Fruit fly (Drosophila melanogaster) whole organism, embryonic: ENCODE measurements around the gene uncNacbeta.

Experiments
- CG11398 ChIP-seq: fragments of 200-800 bp; sonication (Bioruptor generic); optimal IDR thresholded peaks from 2 replicates; lab custom pipeline; 2016; ENCODE audit warnings: missing biosample characterization, missing genetic modification characterization
- CG11695 ChIP-seq: fragments of 200-800 bp; sonication (Bioruptor generic); IDR thresholded peaks from 3 replicates; pipeline ENCODE4 v1.3.6; 2022; ENCODE audit warnings: missing biosample characterization, missing genetic modification characterization
- CG11723 ChIP-seq: fragments of 200-800 bp; sonication (Bioruptor generic); optimal IDR thresholded peaks from 2 replicates; lab custom pipeline; 2017; ENCODE audit warnings: missing biosample characterization, mild to moderate bottlenecking, missing genetic modification characterization
- CG13424 ChIP-seq: fragments of 200-800 bp; sonication (Bioruptor generic); optimal IDR thresholded peaks from 2 replicates; lab custom pipeline; 2019; ENCODE audit warnings: missing biosample characterization, mild to moderate bottlenecking, missing genetic modification characterization, moderate library complexity
- CG14014 ChIP-seq: fragments of 200-800 bp; sonication (Bioruptor generic); IDR thresholded peaks from 2 replicates; pipeline ENCODE4 v1.3.6; 2022; ENCODE audit warnings: missing biosample characterization, missing genetic modification characterization
- CG15514 ChIP-seq: fragments of 200-800 bp; sonication (Bioruptor generic); optimal IDR thresholded peaks from 3 replicates; lab custom pipeline; 2017; ENCODE audit warnings: missing biosample characterization, missing genetic modification characterization, mild to moderate bottlenecking, moderate library complexity, missing genetic modification reagents
- CG15696 ChIP-seq: fragments of 200-800 bp; sonication (Bioruptor generic); optimal IDR thresholded peaks from 2 replicates; lab custom pipeline; 2019; ENCODE audit warnings: missing biosample characterization, mild to moderate bottlenecking, missing genetic modification characterization, moderate library complexity
- CG16863 ChIP-seq: fragments of 200-800 bp; sonication (Bioruptor generic); optimal IDR thresholded peaks from 3 replicates; lab custom pipeline; 2016; ENCODE audit warnings: missing biosample characterization, missing genetic modification characterization
- CG17328 ChIP-seq: fragments of 200-800 bp; sonication (Bioruptor generic); IDR thresholded peaks from 2 replicates; pipeline ENCODE4 v1.3.6; 2022; ENCODE audit warnings: missing biosample characterization, missing genetic modification characterization
- CG1832 ChIP-seq: fragments of 200-800 bp; sonication (Bioruptor generic); optimal IDR thresholded peaks from 2 replicates; lab custom pipeline; 2017; ENCODE audit warnings: missing biosample characterization, mild to moderate bottlenecking, missing genetic modification characterization, inconsistent platforms
- CG18476 ChIP-seq: fragments of 200-800 bp; sonication (Bioruptor generic); optimal IDR thresholded peaks from 2 replicates; lab custom pipeline; 2016; ENCODE audit warnings: missing biosample characterization, mild to moderate bottlenecking, missing genetic modification characterization
- CG2199 ChIP-seq: fragments of 200-800 bp; sonication (Bioruptor generic); IDR thresholded peaks from 3 replicates; pipeline ENCODE4 v1.3.6; 2022; ENCODE audit warnings: missing biosample characterization, missing genetic modification characterization
- CG2202 ChIP-seq: fragments of 200-800 bp; sonication (Bioruptor generic); optimal IDR thresholded peaks from 2 replicates; lab custom pipeline; 2018; ENCODE audit warnings: missing biosample characterization, mild to moderate bottlenecking, missing genetic modification characterization
- CG31224 ChIP-seq: fragments of 200-800 bp; sonication (Bioruptor generic); IDR thresholded peaks from 2 replicates; pipeline ENCODE4 v1.3.6; 2022; ENCODE audit warnings: missing biosample characterization, missing genetic modification characterization
- CG31388 ChIP-seq: fragments of 200-800 bp; sonication (Bioruptor generic); optimal IDR thresholded peaks from 2 replicates; lab custom pipeline; 2016; ENCODE audit warnings: missing biosample characterization, missing genetic modification characterization
- CG32772 ChIP-seq: fragments of 200-800 bp; sonication (Bioruptor generic); IDR thresholded peaks from 2 replicates; pipeline ENCODE4 v1.3.6; 2022; ENCODE audit warnings: missing biosample characterization, missing genetic modification characterization
- CG33557 ChIP-seq: fragments of 200-800 bp; sonication (Bioruptor generic); optimal IDR thresholded peaks from 2 replicates; lab custom pipeline; 2019; ENCODE audit warnings: missing biosample characterization, mild to moderate bottlenecking, missing genetic modification characterization, moderate library complexity
- CG34422 ChIP-seq: fragments of 200-800 bp; sonication (Bioruptor generic); IDR thresholded peaks from 3 replicates; pipeline ENCODE4 v1.3.6; 2022; ENCODE audit warnings: missing biosample characterization, missing genetic modification characterization
- CG3838 ChIP-seq: fragments of 200-800 bp; sonication (Bioruptor generic); optimal IDR thresholded peaks from 3 replicates; lab custom pipeline; 2016; ENCODE audit warnings: missing biosample characterization, missing genetic modification characterization
- CG4360 ChIP-seq: fragments of 200-800 bp; sonication (Bioruptor generic); IDR thresholded peaks from 2 replicates; pipeline ENCODE4 v1.3.6; 2022; ENCODE audit warnings: missing biosample characterization, missing genetic modification characterization
- CG4730 ChIP-seq: fragments of 200-800 bp; sonication (Bioruptor generic); IDR thresholded peaks from 2 replicates; pipeline ENCODE4 v1.3.6; 2022; ENCODE audit warnings: missing biosample characterization, missing genetic modification characterization
- CG9797 ChIP-seq: fragments of 200-800 bp; sonication (Bioruptor generic); optimal IDR thresholded peaks from 3 replicates; lab custom pipeline; 2018; ENCODE audit warnings: missing biosample characterization, mild to moderate bottlenecking, missing genetic modification characterization
- CG9817 ChIP-seq: fragments of 200-800 bp; sonication (Bioruptor generic); optimal IDR thresholded peaks from 2 replicates; lab custom pipeline; 2018; ENCODE audit warnings: missing biosample characterization, mild to moderate bottlenecking, missing genetic modification characterization, moderate library complexity
- CoRest ChIP-seq: fragments of 200-800 bp; sonication (Bioruptor generic); optimal IDR thresholded peaks from 3 replicates; lab custom pipeline; 2018; ENCODE audit warnings: missing biosample characterization, mild to moderate bottlenecking, missing genetic modification characterization, moderate library complexity
- Deaf1 ChIP-seq: fragments of 200-800 bp; optimal IDR thresholded peaks from 3 replicates; lab custom pipeline; 2019; ENCODE audit warnings: missing biosample characterization, mild to moderate bottlenecking, missing genetic modification characterization, moderate library complexity
- Doc3 ChIP-seq: fragments of 200-800 bp; sonication (Bioruptor generic); IDR thresholded peaks from 3 replicates; pipeline ENCODE4 v1.3.6; 2022; ENCODE audit warnings: missing biosample characterization, missing genetic modification characterization; ENCODE audit not compliant: partially characterized antibody
- Hr78 ChIP-seq, 2 experiments: fragments of 200-800 bp in 1 of 2; fragments of >200 bp in 1 of 2; sonication (Bioruptor generic) in 1 of 2; optimal IDR thresholded peaks; 2 replicates each; lab custom pipeline; 2017 to 2019; ENCODE audit warnings: missing biosample characterization in 2 of 2, missing genetic modification characterization in 2 of 2, mild to moderate bottlenecking in 1 of 2, moderate library complexity in 1 of 2
- Lhr ChIP-seq: fragments of 200-800 bp; sonication (Bioruptor generic); optimal IDR thresholded peaks from 3 replicates; lab custom pipeline; 2017; ENCODE audit warnings: mild to moderate bottlenecking, missing biosample characterization, missing genetic modification reagents, missing genetic modification characterization
- Myb ChIP-seq: fragments of 200-800 bp; sonication (Bioruptor generic); optimal IDR thresholded peaks from 2 replicates; lab custom pipeline; 2016; ENCODE audit warnings: missing biosample characterization, missing genetic modification characterization
- Sry-δ ChIP-seq: fragments of 200-800 bp; sonication (Bioruptor generic); optimal IDR thresholded peaks from 2 replicates; lab custom pipeline; 2016; ENCODE audit warnings: missing biosample characterization, missing genetic modification characterization
- Taf1 ChIP-seq: fragments of 200-800 bp; sonication (Bioruptor generic); IDR thresholded peaks from 2 replicates; pipeline ENCODE4 v1.3.6; 2022; ENCODE audit warnings: missing biosample characterization, missing genetic modification characterization
- ap ChIP-seq: fragments of 200-800 bp; sonication (Bioruptor generic); IDR thresholded peaks from 2 replicates; pipeline ENCODE4 v1.3.6; 2022; ENCODE audit warnings: missing biosample characterization, missing genetic modification characterization
- bcd ChIP-seq: fragments of 200-800 bp; sonication (Bioruptor generic); optimal IDR thresholded peaks from 2 replicates; lab custom pipeline; 2017; ENCODE audit warnings: missing biosample characterization, mild to moderate bottlenecking, missing genetic modification characterization
- caup ChIP-seq: fragments of 200-800 bp; sonication (Bioruptor generic); optimal IDR thresholded peaks from 3 replicates; lab custom pipeline; 2017; ENCODE audit warnings: missing biosample characterization, mild to moderate bottlenecking, missing genetic modification characterization, moderate library complexity; ENCODE audit not compliant: severe bottlenecking
- ems ChIP-seq: fragments of 200-800 bp; sonication (Bioruptor generic); optimal IDR thresholded peaks from 3 replicates; lab custom pipeline; 2016; ENCODE audit warnings: missing biosample characterization, missing genetic modification characterization
- fd64A ChIP-seq: fragments of 200-800 bp; sonication (Bioruptor generic); optimal IDR thresholded peaks from 3 replicates; lab custom pipeline; 2018; ENCODE audit warnings: missing biosample characterization, mild to moderate bottlenecking, missing genetic modification characterization
- jing ChIP-seq: fragments of 200-800 bp; sonication (Bioruptor generic); optimal IDR thresholded peaks from 2 replicates; lab custom pipeline; 2018; ENCODE audit warnings: missing biosample characterization, mild to moderate bottlenecking, missing genetic modification characterization
- kay ChIP-seq: fragments of 200-800 bp; sonication (Bioruptor generic); optimal IDR thresholded peaks from 2 replicates; lab custom pipeline; 2016; ENCODE audit warnings: missing biosample characterization, missing genetic modification characterization
- kni ChIP-seq: fragments of 200-800 bp; sonication (Bioruptor generic); optimal IDR thresholded peaks from 3 replicates; lab custom pipeline; 2017; ENCODE audit warnings: mild to moderate bottlenecking, missing biosample characterization, missing genetic modification reagents, missing genetic modification characterization
- odd ChIP-seq: fragments of 200-800 bp; sonication (Bioruptor generic); optimal IDR thresholded peaks from 2 replicates; lab custom pipeline; 2017; ENCODE audit warnings: missing biosample characterization, mild to moderate bottlenecking, missing genetic modification characterization
- p53 ChIP-seq: fragments of 200-800 bp; sonication (Bioruptor generic); optimal IDR thresholded peaks from 2 replicates; lab custom pipeline; 2016; ENCODE audit warnings: missing biosample characterization, missing genetic modification characterization
- peb ChIP-seq: fragments of 200-800 bp; sonication (Bioruptor generic); IDR thresholded peaks from 2 replicates; pipeline ENCODE4 v1.3.6; 2022; ENCODE audit warnings: missing biosample characterization, missing genetic modification characterization
- pum ChIP-seq: fragments of 200-800 bp; sonication (Bioruptor generic); optimal IDR thresholded peaks from 2 replicates; lab custom pipeline; 2016; ENCODE audit warnings: missing biosample characterization, missing genetic modification characterization
- scrt ChIP-seq: fragments of 200-800 bp; sonication (Bioruptor generic); optimal IDR thresholded peaks from 2 replicates; lab custom pipeline; 2018; ENCODE audit warnings: missing biosample characterization, mild to moderate bottlenecking, missing genetic modification characterization, moderate library complexity
- slp2 ChIP-seq: fragments of 200-800 bp; sonication (Bioruptor generic); optimal IDR thresholded peaks from 2 replicates; lab custom pipeline; 2016; ENCODE audit warnings: missing biosample characterization, missing genetic modification characterization
- tio ChIP-seq: fragments of 200-800 bp; sonication (Bioruptor generic); optimal IDR thresholded peaks from 2 replicates; lab custom pipeline; 2017; ENCODE audit warnings: missing biosample characterization, missing genetic modification characterization, inconsistent platforms
- twi ChIP-seq: fragments of 200-800 bp; optimal IDR thresholded peaks from 2 replicates; lab custom pipeline; 2019; ENCODE audit warnings: missing biosample characterization, mild to moderate bottlenecking, missing genetic modification characterization, moderate library complexity
- zfh2 ChIP-seq: fragments of 200-800 bp; sonication (Bioruptor generic); optimal IDR thresholded peaks from 2 replicates; lab custom pipeline; 2016; ENCODE audit warnings: missing biosample characterization, missing genetic modification characterization

Gene uncNacbeta

DNA sequence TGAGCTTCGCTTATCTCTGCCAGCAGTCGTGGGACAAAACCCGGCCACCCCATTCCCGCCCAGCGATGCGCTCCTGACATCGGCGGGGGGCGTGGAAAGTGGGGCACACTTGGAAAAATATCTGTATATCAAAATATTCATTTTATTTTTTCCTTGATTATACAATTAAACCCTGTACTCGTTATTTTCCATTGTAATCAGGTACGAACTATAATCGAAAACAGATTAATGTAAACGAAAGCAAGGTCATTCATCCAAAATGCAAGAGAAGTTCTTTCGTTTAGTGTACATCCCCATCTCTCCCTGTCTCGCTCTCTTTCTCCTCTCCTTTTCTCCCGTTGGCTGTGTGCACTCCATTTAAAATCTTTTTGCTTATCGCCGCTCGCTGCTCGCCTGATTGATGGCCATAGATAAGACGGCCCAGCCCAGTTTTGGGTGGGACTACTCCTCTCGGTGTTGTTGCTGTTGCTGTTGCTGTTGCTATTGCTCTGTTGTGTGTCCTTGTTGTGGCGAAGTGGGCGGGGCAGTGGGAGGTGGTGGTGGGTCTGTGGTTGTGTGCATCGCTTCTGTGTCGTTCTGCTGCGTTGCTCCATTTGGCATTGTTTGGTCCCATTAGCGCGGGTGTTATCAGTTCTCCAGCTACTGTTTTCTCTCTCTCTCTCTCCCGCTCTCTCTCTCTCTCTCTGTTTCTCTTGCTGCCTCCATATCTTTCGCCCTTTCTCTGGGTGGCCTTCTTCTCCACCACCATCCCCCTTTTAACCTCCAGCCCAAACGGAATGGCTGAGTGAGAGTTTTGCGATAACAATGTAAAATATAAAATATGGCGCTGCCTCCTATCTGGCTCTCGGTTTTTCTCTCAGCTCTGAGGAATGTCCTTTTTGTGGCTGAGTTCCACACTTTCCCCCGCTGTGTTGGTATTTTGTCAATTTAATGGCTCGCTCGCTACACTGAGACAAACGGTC is 47.3 kb downstream of the uncNacbeta start (continued):
- TF ChIP-seq Sry-δ (peak; percentile 14), CG9817 (tag; lab: Kevin White, UChicago) (peak; percentile 58), CG15514 (GFP tag; lab: Kevin White, UChicago) (peak; percentile 53), Myb (GFP tag; lab: Kevin White, UChicago) (peak; percentile 23), scrt (GFP tag; lab: Kevin White, UChicago) (peak; percentile 73), CG2199 (GFP tag; lab: Robert Waterston, UW) (peak; percentile 64; the same call in 1 of the 3 replicates), Doc3 (GFP tag; lab: Robert Waterston, UW) (no peak), CG31388 (GFP tag; lab: Kevin White, UChicago) (no peak), Lhr (peak; percentile 18), kay (GFP tag; lab: Kevin White, UChicago) (peak; percentile 0), CG34422 (GFP tag; lab: Robert Waterston, UW) (peak; percentile 79; the same call in 2 of the 3 replicates), jing (GFP tag; lab: Kevin White, UChicago) (peak; percentile 65), CG11695 (peak; percentile 63; the same call in 1 of the 3 replicates), p53 (no peak), CoRest (tag; lab: Kevin White, UChicago) (peak; percentile 74), CG31224 (GFP tag; lab: Robert Waterston, UW) (no peak), bcd (peak; percentile 80), CG9797 (GFP tag; lab: Kevin White, UChicago) (no peak), odd (GFP tag; lab: Kevin White, UChicago) (peak; percentile 27), Taf1 (GFP tag; lab: Robert Waterston, UW) (peak; percentile 51), CG2202 (peak; percentile 76), CG11398 (peak; percentile 32), CG3838 (GFP tag; lab: Kevin White, UChicago) (peak; percentile 33), CG13424 (tag; lab: Kevin White, UChicago) (peak; percentile 75), slp2 (peak; percentile 29), CG1832 (GFP tag; lab: Kevin White, UChicago) (peak; percentile 32), CG15696 (tag; lab: Kevin White, UChicago) (peak; percentile 57), CG17328 (GFP tag; lab: Robert Waterston, UW) (peak; percentile 82), CG4730 (GFP tag; lab: Robert Waterston, UW) (peak; percentile 78), zfh2 (GFP tag; lab: Kevin White, UChicago) (no peak), CG14014 (GFP tag; lab: Robert Waterston, UW) (peak; percentile 75), CG33557 (peak; percentile 28), kni (GFP tag; lab: Kevin White, UChicago) (peak; percentile 2), Deaf1 (tag; lab: Kevin White, UChicago) (peak; percentile 36), pum (peak; percentile 50), twi (peak; percentile 44), peb (GFP tag; lab: Robert Waterston, UW) (peak; percentile 64; the same call in 1 of the 2 replicates), ems (GFP tag; lab: Kevin White, UChicago) (peak; percentile 35), caup (GFP tag; lab: Kevin White, UChicago) (peak; percentile 58), CG18476 (GFP tag; lab: Kevin White, UChicago) (peak; percentile 54), ap (peak; percentile 64), tio (GFP tag; lab: Kevin White, UChicago) (peak; percentile 60), CG11723 (GFP tag; lab: Kevin White, UChicago) (peak; percentile 38), fd64A (GFP tag; lab: Kevin White, UChicago) (peak; percentile 40), CG4360 (peak; percentile 32; the same call in 1 of the 2 replicates), CG32772 (GFP tag; lab: Robert Waterston, UW) (peak; percentile 83), CG16863 (GFP tag; lab: Kevin White, UChicago) (peak; percentile 57), Hr78 (GFP tag; optimal IDR thresholded peaks at IDR 0.05; lab: Kevin White, UChicago) (peak in 1 of 2 experiments; percentile 55)
